Worm (Caenorhabditis elegans): ENCODE data around the gene clec-51.

clec-51 gene

DNA sequence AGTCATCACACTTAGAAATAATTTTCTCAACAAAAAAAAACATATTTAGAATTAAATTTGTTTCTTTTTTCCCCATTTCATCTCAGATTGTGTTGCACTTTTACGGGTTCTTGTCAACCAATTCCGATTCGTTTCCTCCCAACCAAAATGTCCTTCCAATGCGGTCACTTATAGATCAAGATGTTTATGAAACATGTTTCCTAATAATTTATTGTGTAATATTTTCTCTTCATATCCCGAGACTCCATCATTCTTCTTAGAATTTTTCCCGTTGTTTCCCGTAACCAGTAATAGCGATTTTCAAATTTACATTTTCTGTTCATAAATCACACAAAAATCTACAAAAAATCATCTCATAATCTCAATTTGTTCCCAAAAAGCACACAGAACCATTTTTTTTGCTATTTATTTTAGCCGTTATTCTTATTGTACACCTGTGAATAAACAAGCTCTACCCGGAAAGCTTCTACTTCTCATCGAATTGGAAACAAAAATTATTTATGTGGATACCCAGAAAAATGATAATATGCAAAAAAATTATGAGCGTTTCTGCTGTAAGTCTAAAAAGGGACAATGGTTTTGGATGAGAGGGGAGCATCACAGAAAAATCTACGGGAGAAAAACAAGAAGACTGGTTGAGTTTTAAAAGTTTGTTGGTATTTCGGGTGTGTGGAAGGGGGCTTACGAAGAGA, 25.0 kb upstream of the clec-51 start:
- TF ChIP-seq sptf-2 (GFP tag; optimal IDR thresholded peaks at IDR 0.05) (no peak), T07F8.4 (tag; optimal IDR thresholded peaks at IDR 0.05) (no peak), ztf-28 (GFP tag; IDR thresholded peaks at IDR 0.05) (no peak), chd-7 (tag; optimal IDR thresholded peaks at IDR 0.05) (no peak), tbx-9 (tag; optimal IDR thresholded peaks at IDR 0.05; ENCODE audit: borderline replicate concordance) (no peak), let-607 (tag; optimal IDR thresholded peaks at IDR 0.05) (no peak), hsf-1 (GFP tag; IDR thresholded peaks at IDR 0.05) (peak; percentile 43), unc-130 (GFP tag; optimal IDR thresholded peaks at IDR 0.05) (no peak), hrde-1 (tag; optimal IDR thresholded peaks at IDR 0.05; ENCODE audit: borderline replicate concordance) (peak; percentile 65), madf-6 (GFP tag; IDR thresholded peaks at IDR 0.05) (no peak), F49E8.2 (tag; optimal IDR thresholded peaks at IDR 0.05; ENCODE audit: insufficient read depth) (peak; percentile 8), F55B11.4 (tag; optimal IDR thresholded peaks at IDR 0.05; ENCODE audit: borderline replicate concordance, insufficient read depth) (no peak), snpc-1.3 (tag; optimal IDR thresholded peaks at IDR 0.05; ENCODE audit: insufficient read depth) (peak; percentile 9), tlf-1 (GFP tag; optimal IDR thresholded peaks at IDR 0.05) (peak; percentile 4), F37B4.10 (GFP tag; IDR thresholded peaks at IDR 0.05) (no peak), attf-5 (GFP tag; optimal IDR thresholded peaks at IDR 0.05) (peak; percentile 1), lir-1 (GFP tag; conservative IDR thresholded peaks at IDR 0.05) (no peak), him-1 (tag; optimal IDR thresholded peaks at IDR 0.05) (peak; percentile 100), pha-4 (tag; optimal IDR thresholded peaks at IDR 0.05) (no peak), dpff-1 (tag; optimal IDR thresholded peaks at IDR 0.05) (no peak), aptf-3 (GFP tag; IDR thresholded peaks at IDR 0.05) (no peak), F23B12.7 (tag; optimal IDR thresholded peaks at IDR 0.05; ENCODE audit: insufficient read depth) (no peak), Y53G8AR.9 (GFP tag; conservative IDR thresholded peaks at IDR 0.05) (0 out of 2 replicates have a peak, but pooled peaks have one; percentile 37), hlh-12 (tag; optimal IDR thresholded peaks at IDR 0.05) (no peak), athp-1 (tag; optimal IDR thresholded peaks at IDR 0.05) (peak; percentile 31), lsl-1 (GFP tag; optimal IDR thresholded peaks at IDR 0.05) (peak; percentile 4), Y56A3A.18 (GFP tag; IDR thresholded peaks at IDR 0.05) (0 out of 2 replicates have a peak, but pooled peaks have one; percentile 64), F33H1.4 (GFP tag; IDR thresholded peaks at IDR 0.05) (no peak), hmg-1.2 (GFP tag; IDR thresholded peaks at IDR 0.05) (peak; percentile 17; the same call in 1 of the 2 replicates), F39B2.1 (GFP tag; IDR thresholded peaks at IDR 0.05) (no peak), egl-18 (GFP tag; IDR thresholded peaks at IDR 0.05) (no peak), mcd-1 (GFP tag; IDR thresholded peaks at IDR 0.05) (no peak), repo-1 (tag; optimal IDR thresholded peaks at IDR 0.05) (no peak), ztf-22 (GFP tag; optimal IDR thresholded peaks at IDR 0.05) (no peak), hlh-26 (GFP tag; conservative IDR thresholded peaks at IDR 0.05) (no peak), Y95B8A.8 (GFP tag; IDR thresholded peaks at IDR 0.05) (no peak), ceh-79 (tag; optimal IDR thresholded peaks at IDR 0.05) (peak; percentile 60), ama-1 (optimal IDR thresholded peaks at IDR 0.05) (no peak), ama-1 (GFP tag; optimal IDR thresholded peaks at IDR 0.05) (peak in 1 of 2 experiments; percentile 74), B0035.1 (tag; optimal IDR thresholded peaks at IDR 0.05) (no peak), zfh-2 (GFP tag; conservative IDR thresholded peaks at IDR 0.05) (no peak), aptf-2 (GFP tag; conservative IDR thresholded peaks at IDR 0.05) (no peak), rec-8 (tag; optimal IDR thresholded peaks at IDR 0.05) (no peak), cebp-1 (GFP tag; IDR thresholded peaks at IDR 0.05) (no peak), cebp-1 (tag; optimal IDR thresholded peaks at IDR 0.05) (peak; percentile 21), ets-4 (GFP tag; optimal IDR thresholded peaks at IDR 0.05) (no peak), Y79H2A.3 (GFP tag; conservative IDR thresholded peaks at IDR 0.05) (peak; percentile 32; the same call in 1 of the 2 replicates)
